Fruit fly (Drosophila melanogaster) whole organism, embryonic: ENCODE data around the gene CG31821.

ENCODE experiments used
- CG10543 ChIP-seq: fragments of 200-800 bp; sonication (Bioruptor generic); optimal IDR thresholded peaks from 3 replicates; lab custom pipeline; 2017; ENCODE audit warnings: missing biosample characterization, mild to moderate bottlenecking, missing genetic modification characterization, moderate library complexity
- CG14710 ChIP-seq: fragments of 200-800 bp; sonication (Bioruptor generic); optimal IDR thresholded peaks from 3 replicates; lab custom pipeline; 2019; ENCODE audit warnings: missing biosample characterization, mild to moderate bottlenecking, missing genetic modification characterization, moderate library complexity
- CG15073 ChIP-seq: fragments of 200-800 bp; sonication (Bioruptor generic); optimal IDR thresholded peaks from 2 replicates; lab custom pipeline; 2016; ENCODE audit warnings: missing biosample characterization, missing genetic modification characterization
- amos ChIP-seq: fragments of 200-800 bp; sonication (Bioruptor generic); IDR thresholded peaks from 2 replicates; pipeline ENCODE4 v1.3.6; 2022; ENCODE audit warnings: missing biosample characterization, missing genetic modification characterization; ENCODE audit not compliant: partially characterized antibody
- dati ChIP-seq: fragments of 200-800 bp; sonication (Bioruptor generic); IDR thresholded peaks from 2 replicates; pipeline ENCODE4 v1.3.6; 2022; ENCODE audit warnings: missing biosample characterization, missing genetic modification characterization
- lilli ChIP-seq: fragments of 200-800 bp; sonication (Bioruptor generic); optimal IDR thresholded peaks from 3 replicates; lab custom pipeline; 2016; ENCODE audit warnings: missing biosample characterization, missing genetic modification characterization

DNA sequence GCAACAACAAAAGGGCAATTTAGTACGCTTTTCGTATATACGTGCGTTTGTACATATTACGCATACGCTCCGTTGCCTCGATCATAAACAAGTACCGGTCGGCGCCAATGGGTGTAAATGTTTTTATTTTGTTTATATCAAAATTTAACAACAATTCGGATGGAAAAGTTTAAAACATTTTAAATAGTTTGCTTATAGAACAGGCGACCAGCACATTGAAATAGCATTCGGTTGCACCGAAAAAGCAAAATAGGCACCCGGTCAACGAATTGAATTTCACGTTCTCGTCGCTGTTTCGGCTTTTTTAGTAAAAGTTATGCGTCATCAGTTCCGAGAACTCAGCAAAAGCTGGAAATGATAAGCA is 11.4 kb upstream of the CG31821 start:
- TF ChIP-seq lilli (GFP tag; lab: Kevin White, UChicago) (no peak), CG15073 (GFP tag; lab: Kevin White, UChicago) (no peak), CG10543 (peak; percentile 47), CG14710 (no peak), dati (no peak), amos (GFP tag; lab: Robert Waterston, UW) (no peak)
